Worm (Caenorhabditis elegans) whole organism, midembryonic: Measurements from ENCODE around the gene C25F9.14.

ENCODE experiments used
- T22C8.4 ChIP-seq: fragments of 200-800 bp; sonication (Bioruptor generic); IDR thresholded peaks from 2 replicates; pipeline ENCODE4 v1.3.6; 2022; ENCODE audit warnings: missing genetic modification characterization, missing compliant biosample characterization
- cog-1 ChIP-seq: sonication (generic microtip); optimal IDR thresholded peaks from 2 replicates; lab custom pipeline; 2016; ENCODE audit warnings: missing genetic modification characterization, missing compliant biosample characterization
- flt-1 ChIP-seq: fragments of 200-800 bp; sonication (Bioruptor generic); IDR thresholded peaks from 2 replicates; pipeline ENCODE4 v1.3.6; 2022; ENCODE audit warnings: missing genetic modification characterization, missing compliant biosample characterization
- klf-2 ChIP-seq: fragments of 200-800 bp; sonication (Bioruptor generic); conservative IDR thresholded peaks from 2 replicates; pipeline ENCODE4 v1.3.6; 2022; ENCODE audit warnings: missing genetic modification reagents, missing genetic modification characterization, missing compliant biosample characterization
- med-1 ChIP-seq: sonication (generic microtip); optimal IDR thresholded peaks from 2 replicates; lab custom pipeline; 2017; ENCODE audit warnings: missing genetic modification characterization, mild to moderate bottlenecking, missing compliant biosample characterization, antibody characterized with exemption, missing genetic modification reagents; ENCODE audit not compliant: insufficient read depth
- ref-1 ChIP-seq: fragments of 200-800 bp; sonication (Bioruptor generic); conservative IDR thresholded peaks from 2 replicates; pipeline ENCODE4 v1.3.6; 2022; ENCODE audit warnings: missing genetic modification reagents, missing genetic modification characterization, missing compliant biosample characterization
- tab-1 ChIP-seq: fragments of 200-800 bp; sonication (Bioruptor generic); IDR thresholded peaks from 2 replicates; pipeline ENCODE4 v1.3.6; 2022; ENCODE audit warnings: missing genetic modification characterization, missing compliant biosample characterization
- ztf-23 ChIP-seq: fragments of 200-800 bp; sonication (Bioruptor generic); IDR thresholded peaks from 2 replicates; pipeline ENCODE4 v1.3.6; 2022; ENCODE audit warnings: missing genetic modification reagents, missing genetic modification characterization, missing compliant biosample characterization
- ztf-29 ChIP-seq: fragments of 200-800 bp; sonication (Bioruptor generic); IDR thresholded peaks from 2 replicates; pipeline ENCODE4 v1.3.6; 2022; ENCODE audit warnings: missing genetic modification reagents, missing genetic modification characterization, missing compliant biosample characterization

The C25F9.14 gene

ce11 chrV:19477852-19478251 is 41.6 kb downstream of the C25F9.14 start, which contains the start of gene Y43F8B.9:
Gene Y43F8B.9, plus strand, starts transcription at chrV:19478152.
- no peak for TF ChIP-seq T22C8.4
- no peak for TF ChIP-seq ztf-29 (GFP tag; lab: Robert Waterston, UW)
- no peak for TF ChIP-seq ztf-23 (GFP tag; lab: Robert Waterston, UW)
- no peak for TF ChIP-seq med-1 (GFP tag; lab: Kevin White, UChicago)
- TF ChIP-seq cog-1, result no peak
- no peak for TF ChIP-seq klf-2
- no peak for TF ChIP-seq tab-1 (GFP tag; lab: Robert Waterston, UW)
- no peak for TF ChIP-seq flt-1 (GFP tag; lab: Robert Waterston, UW)
- TF ChIP-seq ref-1 (GFP tag; lab: Robert Waterston, UW), result no peak

- TF ChIP-seq klf-2, result no peak
- no peak for TF ChIP-seq tab-1 (GFP tag; lab: Robert Waterston, UW)
Measured at ce11 chrV:19482535-19482934, 46.3 kb downstream of the C25F9.14 start, which contains the start of gene Y43F8B.22. Gene Y43F8B.22, plus strand, starts transcription at chrV:19482835.

ce11 chrV:19484507-19484906 is 48.2 kb downstream of the C25F9.14 start, which contains the start of gene Y43F8B.17:
Gene Y43F8B.17, plus strand, starts transcription at chrV:19484721.
- TF ChIP-seq ztf-23 (GFP tag; lab: Robert Waterston, UW), result no peak
- no peak for TF ChIP-seq med-1 (GFP tag; lab: Kevin White, UChicago)
- TF ChIP-seq klf-2, result no peak
- no peak for TF ChIP-seq T22C8.4
- no peak for TF ChIP-seq flt-1 (GFP tag; lab: Robert Waterston, UW)
- no peak for TF ChIP-seq cog-1
- TF ChIP-seq ref-1 (GFP tag; lab: Robert Waterston, UW), result no peak
- TF ChIP-seq tab-1 (GFP tag; lab: Robert Waterston, UW), result no peak

ce11 chrV:19485261-19485660 is 49.0 kb downstream of the C25F9.14 start, which contains the start of gene Y43F8B.28:
Gene Y43F8B.28, plus strand, starts transcription at chrV:19485319.
- TF ChIP-seq ref-1 (GFP tag; lab: Robert Waterston, UW) (no peak), T22C8.4 (no peak), ztf-23 (GFP tag; lab: Robert Waterston, UW) (no peak), tab-1 (GFP tag; lab: Robert Waterston, UW) (no peak), ztf-29 (GFP tag; lab: Robert Waterston, UW) (no peak), klf-2 (no peak), cog-1 (no peak), flt-1 (GFP tag; lab: Robert Waterston, UW) (no peak), med-1 (GFP tag; lab: Kevin White, UChicago) (no peak)

ce11 chrV:19485690-19486089 is 49.4 kb downstream of the C25F9.14 start, which contains the start of gene Y43F8B.18:
Gene Y43F8B.18, plus strand, starts transcription at chrV:19485990.
- TF ChIP-seq cog-1 (no peak), klf-2 (no peak), tab-1 (GFP tag; lab: Robert Waterston, UW) (no peak), T22C8.4 (no peak), ref-1 (GFP tag; lab: Robert Waterston, UW) (no peak), med-1 (GFP tag; lab: Kevin White, UChicago) (no peak), flt-1 (GFP tag; lab: Robert Waterston, UW) (no peak), ztf-29 (GFP tag; lab: Robert Waterston, UW) (no peak), ztf-23 (GFP tag; lab: Robert Waterston, UW) (no peak)
